Worm (Caenorhabditis elegans) whole organism, midembryonic: ENCODE measurements around the gene Y7A5A.8.

Experiments
- T22C8.4 ChIP-seq: fragments of 200-800 bp; sonication (Bioruptor generic); IDR thresholded peaks from 2 replicates; pipeline ENCODE4 v1.3.6; 2022; ENCODE audit warnings: missing genetic modification characterization, missing compliant biosample characterization
- cog-1 ChIP-seq: sonication (generic microtip); optimal IDR thresholded peaks from 2 replicates; lab custom pipeline; 2016; ENCODE audit warnings: missing genetic modification characterization, missing compliant biosample characterization
- flt-1 ChIP-seq: fragments of 200-800 bp; sonication (Bioruptor generic); IDR thresholded peaks from 2 replicates; pipeline ENCODE4 v1.3.6; 2022; ENCODE audit warnings: missing genetic modification characterization, missing compliant biosample characterization
- klf-2 ChIP-seq: fragments of 200-800 bp; sonication (Bioruptor generic); conservative IDR thresholded peaks from 2 replicates; pipeline ENCODE4 v1.3.6; 2022; ENCODE audit warnings: missing genetic modification reagents, missing genetic modification characterization, missing compliant biosample characterization
- ref-1 ChIP-seq: fragments of 200-800 bp; sonication (Bioruptor generic); conservative IDR thresholded peaks from 2 replicates; pipeline ENCODE4 v1.3.6; 2022; ENCODE audit warnings: missing genetic modification reagents, missing genetic modification characterization, missing compliant biosample characterization
- tab-1 ChIP-seq: fragments of 200-800 bp; sonication (Bioruptor generic); IDR thresholded peaks from 2 replicates; pipeline ENCODE4 v1.3.6; 2022; ENCODE audit warnings: missing genetic modification characterization, missing compliant biosample characterization
- ztf-23 ChIP-seq: fragments of 200-800 bp; sonication (Bioruptor generic); IDR thresholded peaks from 2 replicates; pipeline ENCODE4 v1.3.6; 2022; ENCODE audit warnings: missing genetic modification reagents, missing genetic modification characterization, missing compliant biosample characterization
- ztf-29 ChIP-seq: fragments of 200-800 bp; sonication (Bioruptor generic); IDR thresholded peaks from 2 replicates; pipeline ENCODE4 v1.3.6; 2022; ENCODE audit warnings: missing genetic modification reagents, missing genetic modification characterization, missing compliant biosample characterization

ce11 chrX:15799595-15799994 lies 22.7 kb upstream of the Y7A5A.8 start, which contains the start of gene Y7A5A.6:
- TF ChIP-seq ref-1 (GFP tag; lab: Robert Waterston, UW) (no peak), T22C8.4 (GFP tag; lab: Robert Waterston, UW) (no peak), klf-2 (GFP tag; lab: Robert Waterston, UW) (no peak), tab-1 (GFP tag; lab: Robert Waterston, UW) (no peak), cog-1 (no peak), flt-1 (GFP tag; lab: Robert Waterston, UW) (no peak), ztf-29 (GFP tag; lab: Robert Waterston, UW) (no peak), ztf-23 (no peak)
